Worm (Caenorhabditis elegans) whole organism, midembryonic: ENCODE data around the gene Y102A11A.1.
A peak's percentile ranks its signal among the peaks of the same experiment; 100 is the strongest.

Experiments
- T22C8.4 ChIP-seq: fragments of 200-800 bp; sonication (Bioruptor generic); IDR thresholded peaks from 2 replicates; pipeline ENCODE4 v1.3.6; 2022; ENCODE audit warnings: missing genetic modification characterization, missing compliant biosample characterization
- cog-1 ChIP-seq: sonication (generic microtip); optimal IDR thresholded peaks from 2 replicates; lab custom pipeline; 2016; ENCODE audit warnings: missing genetic modification characterization, missing compliant biosample characterization
- flt-1 ChIP-seq: fragments of 200-800 bp; sonication (Bioruptor generic); IDR thresholded peaks from 2 replicates; pipeline ENCODE4 v1.3.6; 2022; ENCODE audit warnings: missing genetic modification characterization, missing compliant biosample characterization
- klf-2 ChIP-seq: fragments of 200-800 bp; sonication (Bioruptor generic); conservative IDR thresholded peaks from 2 replicates; pipeline ENCODE4 v1.3.6; 2022; ENCODE audit warnings: missing genetic modification reagents, missing genetic modification characterization, missing compliant biosample characterization
- med-1 ChIP-seq: sonication (generic microtip); optimal IDR thresholded peaks from 2 replicates; lab custom pipeline; 2017; ENCODE audit warnings: missing genetic modification characterization, mild to moderate bottlenecking, missing compliant biosample characterization, antibody characterized with exemption, missing genetic modification reagents; ENCODE audit not compliant: insufficient read depth
- ref-1 ChIP-seq: fragments of 200-800 bp; sonication (Bioruptor generic); conservative IDR thresholded peaks from 2 replicates; pipeline ENCODE4 v1.3.6; 2022; ENCODE audit warnings: missing genetic modification reagents, missing genetic modification characterization, missing compliant biosample characterization
- tab-1 ChIP-seq: fragments of 200-800 bp; sonication (Bioruptor generic); IDR thresholded peaks from 2 replicates; pipeline ENCODE4 v1.3.6; 2022; ENCODE audit warnings: missing genetic modification characterization, missing compliant biosample characterization
- ztf-23 ChIP-seq: fragments of 200-800 bp; sonication (Bioruptor generic); IDR thresholded peaks from 2 replicates; pipeline ENCODE4 v1.3.6; 2022; ENCODE audit warnings: missing genetic modification reagents, missing genetic modification characterization, missing compliant biosample characterization
- ztf-29 ChIP-seq: fragments of 200-800 bp; sonication (Bioruptor generic); IDR thresholded peaks from 2 replicates; pipeline ENCODE4 v1.3.6; 2022; ENCODE audit warnings: missing genetic modification reagents, missing genetic modification characterization, missing compliant biosample characterization

Y102A11A.1 gene

DNA sequence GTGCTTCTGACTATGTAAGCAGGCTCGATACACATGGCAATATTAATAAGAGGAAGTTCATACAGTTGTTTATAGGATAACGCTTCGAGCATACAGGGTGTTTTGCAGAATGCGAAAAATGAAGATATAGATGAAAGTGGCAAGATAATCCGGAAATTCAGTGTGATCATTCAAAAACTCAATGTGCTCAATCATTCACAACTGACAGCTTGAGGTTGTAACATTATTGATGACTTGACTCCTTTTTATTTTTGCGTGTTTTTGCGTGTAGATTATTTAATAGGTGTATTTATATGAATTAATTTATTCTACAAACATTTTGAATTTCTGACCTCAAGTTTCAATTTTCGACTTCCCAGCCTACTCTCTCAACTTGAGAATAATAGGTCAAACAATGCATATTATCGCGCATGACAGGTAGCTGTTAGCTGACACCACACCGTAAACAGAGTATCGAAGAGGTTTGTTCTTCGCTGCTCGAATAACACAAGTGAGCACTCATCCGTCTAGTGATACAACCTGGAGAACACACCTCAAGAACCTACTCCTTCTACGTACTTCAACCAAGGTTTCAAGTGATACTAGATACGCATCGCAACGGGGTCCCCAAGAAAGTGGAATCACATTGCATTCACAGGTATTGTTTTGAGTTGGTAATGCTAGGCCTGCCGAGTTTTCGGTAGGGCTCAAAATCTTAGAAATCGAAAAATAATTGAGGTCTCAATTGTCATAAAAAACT is 4.2 kb upstream of the Y102A11A.1 start:
- no peak for TF ChIP-seq ztf-23 (GFP tag; lab: Robert Waterston, UW)
- no peak for TF ChIP-seq T22C8.4
- TF ChIP-seq flt-1 (GFP tag; lab: Robert Waterston, UW) = no peak
- TF ChIP-seq klf-2 (GFP tag; lab: Robert Waterston, UW) = no peak
- no peak for TF ChIP-seq cog-1 (tag; lab: Kevin White, UChicago)
- TF ChIP-seq ref-1 = no peak
- no peak for TF ChIP-seq tab-1 (GFP tag; lab: Robert Waterston, UW)
- TF ChIP-seq med-1 = no peak
- TF ChIP-seq ztf-29 (GFP tag; lab: Robert Waterston, UW) = no peak

DNA sequence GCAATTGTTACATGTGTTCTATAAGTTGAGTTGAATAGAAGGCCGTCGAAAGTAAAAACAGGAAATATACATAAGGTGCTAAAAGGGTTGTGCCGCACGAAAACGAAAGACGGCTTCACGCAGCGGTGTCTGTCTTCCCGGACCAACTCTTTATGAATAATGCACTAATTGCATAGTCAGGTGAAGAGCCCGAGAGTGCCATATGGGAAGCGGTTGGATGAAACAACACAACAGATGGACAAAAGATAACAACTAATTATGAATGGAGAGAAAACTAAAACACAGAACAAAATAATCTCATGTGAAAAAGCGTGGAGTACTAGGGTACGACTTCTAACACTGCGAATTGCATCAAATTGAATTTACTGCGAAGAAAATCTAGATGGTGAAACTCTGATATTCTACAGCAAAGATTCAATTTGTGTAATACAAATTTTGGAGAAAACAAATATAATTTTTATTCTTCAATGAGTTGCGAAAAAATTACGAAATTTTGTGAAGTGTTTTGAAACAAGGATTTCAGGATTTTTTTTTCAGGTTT is 2.7 kb upstream of the Y102A11A.1 start:
- TF ChIP-seq T22C8.4 (no peak), ref-1 (no peak), cog-1 (tag; lab: Kevin White, UChicago) (no peak), tab-1 (GFP tag; lab: Robert Waterston, UW) (no peak), med-1 (no peak), klf-2 (GFP tag; lab: Robert Waterston, UW) (no peak), ztf-29 (GFP tag; lab: Robert Waterston, UW) (no peak), ztf-23 (GFP tag; lab: Robert Waterston, UW) (no peak), flt-1 (GFP tag; lab: Robert Waterston, UW) (no peak)

DNA sequence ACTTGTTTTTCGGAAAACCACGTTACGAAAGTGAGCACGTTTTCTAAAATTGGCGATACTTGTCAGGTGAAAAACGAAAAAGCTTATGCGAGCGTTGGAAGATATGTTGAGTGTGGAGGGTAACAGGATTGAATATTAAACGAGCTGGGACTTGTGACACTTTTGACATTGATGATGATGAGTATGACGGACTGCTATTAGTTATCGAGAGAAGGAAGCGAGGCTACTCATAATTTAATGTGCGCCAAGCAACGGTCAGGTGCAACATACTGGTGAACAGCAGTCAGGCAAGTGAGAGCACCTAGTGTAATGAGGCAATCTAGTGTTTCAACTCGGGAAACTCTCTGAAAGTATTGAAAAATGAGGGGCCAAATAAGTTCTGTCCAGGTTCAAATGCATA is 1.4 kb upstream of the Y102A11A.1 start:
- no peak for TF ChIP-seq med-1
- TF ChIP-seq ztf-23 (GFP tag; lab: Robert Waterston, UW) = no peak
- no peak for TF ChIP-seq ref-1
- TF ChIP-seq klf-2 (GFP tag; lab: Robert Waterston, UW) = no peak
- no peak for TF ChIP-seq flt-1 (GFP tag; lab: Robert Waterston, UW)
- TF ChIP-seq tab-1 (GFP tag; lab: Robert Waterston, UW) = no peak
- TF ChIP-seq T22C8.4 = no peak
- no peak for TF ChIP-seq ztf-29 (GFP tag; lab: Robert Waterston, UW)
- no peak for TF ChIP-seq cog-1 (tag; lab: Kevin White, UChicago)

DNA sequence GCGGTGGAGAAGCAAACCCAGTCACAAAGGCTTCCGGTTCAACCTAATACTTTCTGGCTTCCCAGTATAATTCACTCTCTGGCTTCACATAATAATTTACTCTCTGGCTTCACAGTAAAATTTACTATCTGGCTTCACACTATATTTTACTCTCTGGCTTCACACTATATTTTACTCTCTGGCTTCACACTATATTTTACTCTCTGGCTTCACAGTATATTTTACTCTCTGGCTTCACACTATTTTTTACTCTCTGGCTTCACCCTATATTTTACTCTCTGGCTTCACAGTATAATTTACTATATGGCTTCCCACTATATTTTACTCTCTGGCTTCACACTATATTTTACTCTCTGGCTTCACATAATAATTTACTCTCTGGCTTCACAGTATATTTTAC is 5.3 kb downstream of the Y102A11A.1 start:
- TF ChIP-seq ztf-23 (GFP tag; lab: Robert Waterston, UW) = 0 out of 2 replicates have a peak, but pooled peaks have one; percentile 25

DNA sequence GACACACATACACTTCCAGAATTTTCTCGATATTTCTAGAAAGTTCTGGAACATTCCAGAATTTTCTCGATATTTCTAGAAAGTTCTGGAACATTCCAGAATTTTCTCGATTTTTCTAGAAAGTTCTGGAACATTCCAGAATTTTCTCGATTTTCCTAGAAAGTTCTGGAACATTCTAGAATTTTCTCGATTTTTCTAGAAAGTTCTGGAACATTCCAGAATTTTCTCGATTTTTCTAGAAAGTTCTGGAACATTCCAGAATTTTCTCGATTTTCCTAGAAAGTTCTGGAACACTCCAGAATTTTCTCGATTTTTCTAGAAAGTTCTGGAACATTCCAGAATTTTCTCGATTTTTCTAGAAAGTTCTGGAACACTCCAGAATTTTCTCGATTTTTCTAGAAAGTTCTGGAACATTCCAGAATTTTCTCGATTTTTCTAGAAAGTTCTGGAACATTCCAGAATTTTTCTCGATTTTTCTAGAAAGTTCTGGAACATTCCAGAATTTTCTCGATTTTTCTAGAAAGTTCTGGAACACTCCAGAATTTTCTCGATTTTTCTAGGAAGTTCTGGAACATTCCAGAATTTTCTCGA is 6.3 kb downstream of the Y102A11A.1 start:
- TF ChIP-seq ref-1 = peak; percentile 63; the same call in 1 of the 2 replicates
- TF ChIP-seq ztf-23 (GFP tag; lab: Robert Waterston, UW) = 0 out of 2 replicates have a peak, but pooled peaks have one; percentile 61
- TF ChIP-seq tab-1 (GFP tag; lab: Robert Waterston, UW) = peak; percentile 81
- TF ChIP-seq flt-1 (GFP tag; lab: Robert Waterston, UW) = peak; percentile 97

DNA sequence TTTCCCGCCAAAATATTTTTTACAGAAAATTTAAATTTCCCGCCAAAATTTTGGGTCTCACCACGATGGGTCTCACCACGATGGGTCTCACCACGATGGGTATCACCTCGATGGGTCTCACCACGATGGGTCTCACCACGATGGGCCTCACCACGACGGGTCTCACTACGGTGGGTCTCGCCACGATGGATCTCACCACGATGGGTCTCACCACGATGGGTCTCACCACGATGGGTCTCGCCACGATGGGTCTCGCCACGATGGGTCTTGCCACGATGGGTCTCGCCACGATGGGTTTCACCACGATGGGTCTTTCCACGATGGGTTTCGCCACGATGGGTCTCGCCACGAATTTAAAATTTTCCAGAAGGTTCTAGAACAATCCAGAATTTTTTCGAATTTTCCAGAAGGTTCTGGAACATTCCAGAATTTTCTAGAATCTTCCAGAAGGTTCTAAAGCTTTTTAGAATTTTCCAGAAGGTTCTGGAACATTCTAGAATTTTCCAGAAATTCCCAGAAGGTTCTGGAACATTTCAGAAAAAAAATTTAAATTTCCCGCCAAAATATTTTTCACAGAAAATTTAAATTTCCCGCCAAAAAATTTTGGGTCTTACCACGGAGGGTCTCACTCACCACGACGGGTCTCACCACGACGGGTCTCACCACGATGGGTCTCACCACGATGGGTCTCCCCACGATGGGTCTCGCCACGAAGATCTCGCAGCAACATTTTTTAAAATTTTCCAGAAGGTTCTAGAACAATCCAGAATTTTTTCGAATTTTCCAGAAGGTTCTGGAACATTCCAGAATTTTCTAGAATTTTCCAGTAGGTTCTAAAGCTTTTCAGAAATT is 7.1 kb downstream of the Y102A11A.1 start:
- 0 out of 2 replicates have a peak, but pooled peaks have one; percentile 30 for TF ChIP-seq ztf-23 (GFP tag; lab: Robert Waterston, UW)
- TF ChIP-seq T22C8.4 = 0 out of 2 replicates have a peak, but pooled peaks have one; percentile 19
- 0 out of 2 replicates have a peak, but pooled peaks have one; percentile 52 for TF ChIP-seq klf-2 (GFP tag; lab: Robert Waterston, UW)
- peak; percentile 66; the same call in 1 of the 2 replicates for TF ChIP-seq flt-1 (GFP tag; lab: Robert Waterston, UW)
- peak; percentile 77 for TF ChIP-seq tab-1 (GFP tag; lab: Robert Waterston, UW)
- 0 out of 2 replicates have a peak, but pooled peaks have one; percentile 25 for TF ChIP-seq ref-1

DNA sequence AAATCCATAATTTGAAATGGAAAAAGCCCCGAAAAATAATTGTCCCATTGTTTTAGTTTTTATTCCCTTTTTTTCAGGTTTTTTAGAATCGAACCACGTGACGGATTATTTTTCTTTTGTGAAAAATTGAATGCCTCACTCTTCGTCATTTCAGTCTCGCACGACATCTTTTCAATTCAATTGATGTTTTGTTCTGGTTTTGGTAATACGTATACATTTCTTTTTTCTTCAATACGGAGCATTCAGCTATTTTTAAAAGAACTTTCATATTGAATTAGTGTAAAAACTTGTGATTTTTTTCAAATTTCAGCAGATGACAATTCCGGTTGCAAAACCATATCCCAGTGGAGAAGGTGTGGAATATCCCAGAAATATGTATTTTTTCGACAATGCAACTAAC is 13.1 kb downstream of the Y102A11A.1 start, which contains the start of gene F49H12.7:
F49H12.7 (plus strand) TSS at position 301 of the 400 bp plus-strand sequence.
- no peak for TF ChIP-seq ref-1
- no peak for TF ChIP-seq ztf-23 (GFP tag; lab: Robert Waterston, UW)

DNA sequence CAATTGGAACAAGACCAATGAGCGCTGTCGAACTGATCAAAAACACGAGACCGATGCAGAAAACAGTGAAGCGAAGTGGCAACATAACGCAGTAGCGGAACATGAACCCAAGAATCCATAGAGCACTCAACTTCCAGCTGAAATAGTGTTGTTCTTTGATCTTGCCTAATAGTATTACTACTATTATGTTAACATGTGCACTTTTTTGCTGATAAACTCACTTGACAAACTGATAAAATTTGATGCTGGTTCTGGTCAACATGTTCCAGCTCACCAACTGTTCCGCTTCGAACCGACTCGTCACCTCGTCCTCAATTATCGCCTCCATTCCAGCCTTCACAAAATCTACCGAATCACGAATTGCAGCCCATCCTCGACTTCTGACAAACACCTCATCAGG is 16.7 kb downstream of the Y102A11A.1 start:
- no peak for TF ChIP-seq klf-2 (GFP tag; lab: Robert Waterston, UW)
- TF ChIP-seq ztf-23 (GFP tag; lab: Robert Waterston, UW) = no peak
- no peak for TF ChIP-seq ref-1
- TF ChIP-seq flt-1 (GFP tag; lab: Robert Waterston, UW) = no peak
- no peak for TF ChIP-seq tab-1 (GFP tag; lab: Robert Waterston, UW)
- no peak for TF ChIP-seq cog-1 (tag; lab: Kevin White, UChicago)
- no peak for TF ChIP-seq med-1
- no peak for TF ChIP-seq ztf-29 (GFP tag; lab: Robert Waterston, UW)
- no peak for TF ChIP-seq T22C8.4

DNA sequence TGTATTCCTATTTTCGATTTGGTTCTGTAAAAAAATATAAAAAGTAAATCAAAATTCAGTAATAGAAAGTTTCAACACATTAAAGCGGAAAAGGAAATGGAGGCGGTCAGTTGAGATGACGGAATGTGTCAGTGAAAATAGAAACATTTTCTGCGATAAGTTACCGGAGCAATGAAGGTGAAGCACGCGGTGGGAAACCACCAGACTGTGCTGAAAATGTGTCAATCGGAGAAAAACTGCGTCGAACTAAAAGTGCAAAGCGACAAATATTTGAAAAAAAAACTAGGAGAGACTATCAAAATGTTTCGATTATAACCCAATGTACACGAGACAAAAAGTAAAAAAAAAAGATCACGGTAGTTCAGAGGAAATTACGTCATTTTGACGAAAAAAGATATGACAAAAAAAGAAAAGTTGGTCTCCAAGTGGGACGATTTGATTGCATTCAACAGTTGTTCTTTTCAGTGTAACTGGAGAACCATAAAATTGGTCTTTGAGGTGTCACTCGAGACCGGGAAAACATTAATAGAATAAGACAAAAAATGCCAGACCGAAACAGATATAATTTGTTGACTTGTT is 18.9 kb downstream of the Y102A11A.1 start, which contains the start of gene acl-4:
acl-4 (minus strand) TSS at position 27 of the 579 bp plus-strand sequence.
- TF ChIP-seq ref-1 (no peak), ztf-29 (GFP tag; lab: Robert Waterston, UW) (no peak), flt-1 (GFP tag; lab: Robert Waterston, UW) (no peak), T22C8.4 (no peak)
